Worm (Caenorhabditis elegans): ENCODE measurements around the gene F20C5.6.

Gene F20C5.6

ce11 chrIV:8794895-8795665 is 22.1 kb upstream of the F20C5.6 start (continued):
- TF ChIP-seq lin-14 (GFP tag; optimal IDR thresholded peaks at IDR 0.05) = peak; percentile 99
- TF ChIP-seq ztf-11 (tag; optimal IDR thresholded peaks at IDR 0.05) = peak in 1 of 2 experiments; percentile 24
- no peak for TF ChIP-seq lin-15B (tag; optimal IDR thresholded peaks at IDR 0.05)
- TF ChIP-seq ztf-4 (tag; optimal IDR thresholded peaks at IDR 0.05) = peak; percentile 17
- TF ChIP-seq hlh-4 (tag; optimal IDR thresholded peaks at IDR 0.05) = no peak
- peak in 2 of 6 experiments; percentile 10 to 53 for TF ChIP-seq elt-3 (tag; optimal IDR thresholded peaks at IDR 0.05)
- TF ChIP-seq nhr-85 (tag) = peak; percentile 92
- peak in 2 of 3 experiments; percentile 11 to 50 for TF ChIP-seq ceh-82 (tag; optimal IDR thresholded peaks at IDR 0.05)
- TF ChIP-seq grh-1 (GFP tag; IDR thresholded peaks at IDR 0.05) = no peak
- TF ChIP-seq tbx-2 (tag; optimal IDR thresholded peaks at IDR 0.05) = peak; percentile 59
- TF ChIP-seq ceh-88 (GFP tag; IDR thresholded peaks at IDR 0.05) = no peak
- TF ChIP-seq nhr-71 (tag; optimal IDR thresholded peaks at IDR 0.05) = peak; percentile 76
- TF ChIP-seq xbp-1 (tag; optimal IDR thresholded peaks at IDR 0.05) = peak; percentile 13
- peak; percentile 28 for TF ChIP-seq nhr-19 (GFP tag; conservative IDR thresholded peaks at IDR 0.05)
- TF ChIP-seq vab-15 (tag; optimal IDR thresholded peaks at IDR 0.05) = no peak
- peak; percentile 16 for TF ChIP-seq skn-1 (tag; optimal IDR thresholded peaks at IDR 0.05)
- TF ChIP-seq snu-23 (GFP tag; optimal IDR thresholded peaks at IDR 0.05) = peak; percentile 59
- peak; percentile 50 for TF ChIP-seq jun-1 (tag; optimal IDR thresholded peaks at IDR 0.05)
- TF ChIP-seq rnt-1 (tag; optimal IDR thresholded peaks at IDR 0.05) = peak; percentile 8
- TF ChIP-seq dpl-1 (GFP tag; optimal IDR thresholded peaks at IDR 0.05) = peak in 1 of 3 experiments; percentile 11

DNA sequence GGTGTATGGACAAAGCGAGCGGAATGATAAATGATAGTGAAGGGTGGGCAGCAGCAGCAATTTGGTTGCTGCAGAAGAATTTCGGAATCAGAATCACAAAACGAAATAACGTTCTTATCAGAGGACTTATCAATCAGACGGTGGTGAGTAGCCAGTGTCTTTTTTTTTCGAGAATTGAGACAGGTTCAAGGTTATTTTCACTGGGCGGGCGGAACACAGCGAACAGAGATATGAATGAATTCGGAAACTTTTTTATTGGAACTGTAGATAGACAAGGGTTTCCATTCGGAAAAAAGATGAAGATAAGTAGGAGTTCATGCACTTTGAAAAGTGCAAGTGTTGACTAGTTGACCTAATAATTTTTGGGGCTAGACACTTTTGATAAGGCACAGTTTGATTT is 20.2 kb upstream of the F20C5.6 start:
- TF ChIP-seq ama-1 (optimal IDR thresholded peaks at IDR 0.05) = no peak
- TF ChIP-seq aha-1 (tag; optimal IDR thresholded peaks at IDR 0.05) = no peak
- peak; percentile 56 for TF ChIP-seq lin-14 (GFP tag; optimal IDR thresholded peaks at IDR 0.05)
- TF ChIP-seq irx-1 (tag; optimal IDR thresholded peaks at IDR 0.05) = no peak
- TF ChIP-seq unc-130 (tag; optimal IDR thresholded peaks at IDR 0.05) = no peak
- TF ChIP-seq mdl-1 (tag; optimal IDR thresholded peaks at IDR 0.05) = no peak
- peak in 4 of 6 experiments; percentile 36 to 87 (median 82) for TF ChIP-seq elt-3 (tag; optimal IDR thresholded peaks at IDR 0.05)
- TF ChIP-seq blmp-1 (tag; optimal IDR thresholded peaks at IDR 0.05) = peak; percentile 71
- TF ChIP-seq hlh-17 (GFP tag; optimal IDR thresholded peaks at IDR 0.05; ENCODE audit: borderline replicate concordance) = no peak
- TF ChIP-seq dpl-1 (GFP tag; optimal IDR thresholded peaks at IDR 0.05) = no peak
- TF ChIP-seq efl-1 (optimal IDR thresholded peaks at IDR 0.05) = no peak
- TF ChIP-seq efl-1 (GFP tag; optimal IDR thresholded peaks at IDR 0.05 in 1 of 2) = peak in 1 of 2 experiments; percentile 17
- TF ChIP-seq tbx-2 (tag; optimal IDR thresholded peaks at IDR 0.05) = no peak
- no peak for TF ChIP-seq ceh-90 (tag; optimal IDR thresholded peaks at IDR 0.05)
- TF ChIP-seq nhr-71 (tag; optimal IDR thresholded peaks at IDR 0.05) = no peak
- TF ChIP-seq ztf-4 (tag; optimal IDR thresholded peaks at IDR 0.05) = no peak
- TF ChIP-seq ztf-11 (tag; optimal IDR thresholded peaks at IDR 0.05) = no peak
- no peak for TF ChIP-seq rnt-1 (tag; optimal IDR thresholded peaks at IDR 0.05)
- TF ChIP-seq egl-27 (tag; optimal IDR thresholded peaks at IDR 0.05) = no peak
- no peak for TF ChIP-seq ces-1 (GFP tag; optimal IDR thresholded peaks at IDR 0.05)
- no peak for TF ChIP-seq jun-1 (tag; optimal IDR thresholded peaks at IDR 0.05)
- TF ChIP-seq nhr-90 (tag; optimal IDR thresholded peaks at IDR 0.05; ENCODE audit: poor library complexity) = no peak

ce11 chrIV:8792808-8793207 is 19.8 kb upstream of the F20C5.6 start, which contains the start of gene C33D9.3:
C33D9.3 (minus strand) TSS chrIV:8792908.
- TF ChIP-seq nhr-76 (tag; optimal IDR thresholded peaks at IDR 0.05) (no peak), ceh-82 (tag; optimal IDR thresholded peaks at IDR 0.05) (no peak), alr-1 (tag; optimal IDR thresholded peaks at IDR 0.05; ENCODE audit: borderline replicate concordance) (no peak), sptf-1 (tag; optimal IDR thresholded peaks at IDR 0.05) (no peak), ets-5 (GFP tag; IDR thresholded peaks at IDR 0.05) (no peak)
